Worm (Caenorhabditis elegans): Measurements from ENCODE around the gene npr-38.

The npr-38 gene

ce11 chrX:6273772-6274171 lies 37.7 kb upstream of the npr-38 start:
- TF ChIP-seq isw-1 (GFP tag; IDR thresholded peaks at IDR 0.05) (no peak), lin-35 (GFP tag; optimal IDR thresholded peaks at IDR 0.05) (no peak), F16B12.6 (tag; optimal IDR thresholded peaks at IDR 0.05) (no peak), tlp-1 (tag; optimal IDR thresholded peaks at IDR 0.05) (no peak), efl-3 (GFP tag; optimal IDR thresholded peaks at IDR 0.05) (no peak), grh-1 (GFP tag; IDR thresholded peaks at IDR 0.05) (no peak), lin-14 (GFP tag; optimal IDR thresholded peaks at IDR 0.05) (no peak), hpl-2 (GFP tag; optimal IDR thresholded peaks at IDR 0.05) (no peak), lin-13 (GFP tag; optimal IDR thresholded peaks at IDR 0.05) (no peak), sup-37 (GFP tag; optimal IDR thresholded peaks at IDR 0.05) (no peak), unc-98 (GFP tag; IDR thresholded peaks at IDR 0.05) (no peak), nhr-85 (tag) (no peak), snpc-4 (tag; optimal IDR thresholded peaks at IDR 0.05) (no peak), nhr-19 (GFP tag; conservative IDR thresholded peaks at IDR 0.05) (no peak), mdl-1 (tag; optimal IDR thresholded peaks at IDR 0.05) (no peak), irx-1 (tag; optimal IDR thresholded peaks at IDR 0.05) (no peak), fkh-4 (tag; optimal IDR thresholded peaks at IDR 0.05; ENCODE audit: borderline replicate concordance) (no peak)

DNA sequence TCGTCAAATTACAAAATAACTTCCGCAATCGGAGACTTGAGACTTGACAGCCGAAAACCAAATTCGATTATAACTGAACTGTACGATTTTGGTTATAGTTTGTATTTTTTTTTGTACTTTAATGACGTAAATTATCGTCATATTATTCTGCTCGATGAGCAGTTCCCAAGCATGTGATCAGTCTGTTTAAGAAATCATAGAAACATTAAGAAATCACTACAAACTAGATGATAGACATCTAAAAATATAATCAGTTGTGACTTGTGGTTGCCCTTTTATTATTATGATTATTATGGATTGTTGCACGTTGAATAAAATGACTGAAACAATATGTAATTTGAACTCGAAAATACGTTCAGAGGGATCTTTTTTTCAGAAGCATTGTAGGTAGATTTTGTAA lies 37.2 kb upstream of the npr-38 start:
- TF ChIP-seq efl-1 (optimal IDR thresholded peaks at IDR 0.05) (no peak), efl-1 (GFP tag; optimal IDR thresholded peaks at IDR 0.05 in 1 of 2) (no peak), lin-14 (GFP tag; optimal IDR thresholded peaks at IDR 0.05) (no peak), hlh-4 (tag; optimal IDR thresholded peaks at IDR 0.05) (no peak), nhr-28 (tag; optimal IDR thresholded peaks at IDR 0.05) (no peak), unc-86 (tag; optimal IDR thresholded peaks at IDR 0.05) (no peak), elt-2 (tag; optimal IDR thresholded peaks at IDR 0.05) (peak; percentile 64), lin-35 (GFP tag; optimal IDR thresholded peaks at IDR 0.05) (peak in 1 of 2 experiments; percentile 36), nhr-71 (tag; optimal IDR thresholded peaks at IDR 0.05) (peak; percentile 19), nhr-20 (tag; optimal IDR thresholded peaks at IDR 0.05) (peak; percentile 20)

ce11 chrX:6275343-6275742 lies 36.1 kb upstream of the npr-38 start:
- TF ChIP-seq elt-3 (tag; optimal IDR thresholded peaks at IDR 0.05): peak in 3 of 6 experiments; percentile 23 to 66 (median 50)
- no peak for TF ChIP-seq nhr-28 (tag; optimal IDR thresholded peaks at IDR 0.05)
- no peak for TF ChIP-seq xbp-1 (tag; optimal IDR thresholded peaks at IDR 0.05)
- no peak for TF ChIP-seq efl-3 (GFP tag; optimal IDR thresholded peaks at IDR 0.05)
- peak in 1 of 2 experiments; percentile 24 for TF ChIP-seq lsy-2 (tag; optimal IDR thresholded peaks at IDR 0.05)
- TF ChIP-seq blmp-1 (tag; optimal IDR thresholded peaks at IDR 0.05): peak; percentile 64
- TF ChIP-seq snu-23 (GFP tag; optimal IDR thresholded peaks at IDR 0.05): peak; percentile 52
- TF ChIP-seq lin-35 (GFP tag; optimal IDR thresholded peaks at IDR 0.05): peak in 1 of 2 experiments; percentile 17
- no peak for TF ChIP-seq hlh-4 (tag; optimal IDR thresholded peaks at IDR 0.05)
- peak; percentile 56 for TF ChIP-seq nhr-20 (tag; optimal IDR thresholded peaks at IDR 0.05)
- no peak for TF ChIP-seq C34B4.2 (tag; optimal IDR thresholded peaks at IDR 0.05)
- peak; percentile 12 for TF ChIP-seq nhr-47 (tag; optimal IDR thresholded peaks at IDR 0.05)
- no peak for TF ChIP-seq pax-3 (tag; optimal IDR thresholded peaks at IDR 0.05)
- TF ChIP-seq nhr-19 (GFP tag; conservative IDR thresholded peaks at IDR 0.05): 0 out of 2 replicates have a peak, but pooled peaks have one; percentile 3
- no peak for TF ChIP-seq grh-1 (GFP tag; IDR thresholded peaks at IDR 0.05)
- no peak for TF ChIP-seq vab-15 (tag; optimal IDR thresholded peaks at IDR 0.05)
- peak; percentile 31 for TF ChIP-seq mep-1 (tag; optimal IDR thresholded peaks at IDR 0.05)
- TF ChIP-seq unc-130 (tag; optimal IDR thresholded peaks at IDR 0.05): no peak
- TF ChIP-seq irx-1 (tag; optimal IDR thresholded peaks at IDR 0.05): peak; percentile 38
- no peak for TF ChIP-seq ztf-11 (tag; optimal IDR thresholded peaks at IDR 0.05)
- no peak for TF ChIP-seq ceh-88 (GFP tag; IDR thresholded peaks at IDR 0.05)
- no peak for TF ChIP-seq C16A3.4 (tag; optimal IDR thresholded peaks at IDR 0.05)
- no peak for TF ChIP-seq ets-5 (GFP tag; IDR thresholded peaks at IDR 0.05)
- no peak for TF ChIP-seq rnt-1 (tag; optimal IDR thresholded peaks at IDR 0.05)
- no peak for TF ChIP-seq nhr-77 (tag; optimal IDR thresholded peaks at IDR 0.05)
- peak; percentile 64 for TF ChIP-seq nhr-90 (tag; optimal IDR thresholded peaks at IDR 0.05; ENCODE audit: poor library complexity)
- no peak for TF ChIP-seq lir-3 (tag; optimal IDR thresholded peaks at IDR 0.05; ENCODE audit: poor library complexity)
- TF ChIP-seq alr-1 (tag; optimal IDR thresholded peaks at IDR 0.05; ENCODE audit: borderline replicate concordance): no peak
- TF ChIP-seq nhr-237 (tag; optimal IDR thresholded peaks at IDR 0.05): no peak
- no peak for TF ChIP-seq fkh-4 (tag; optimal IDR thresholded peaks at IDR 0.05; ENCODE audit: borderline replicate concordance)
- no peak for TF ChIP-seq ces-1 (GFP tag; optimal IDR thresholded peaks at IDR 0.05)
- TF ChIP-seq nhr-85 (tag): peak; percentile 95
- no peak for TF ChIP-seq pag-3 (tag; optimal IDR thresholded peaks at IDR 0.05; ENCODE audit: borderline replicate concordance, insufficient read depth)
